Worm (Caenorhabditis elegans): Measurements from ENCODE around the gene F36H9.7.

ce11 chrV:1734569-1734968 is 40.2 kb downstream of the F36H9.7 start, which contains the start of gene str-160:
- TF ChIP-seq bed-3 (GFP tag; optimal IDR thresholded peaks at IDR 0.05) (no peak), lsy-2 (tag; optimal IDR thresholded peaks at IDR 0.05) (no peak), nhr-237 (tag; optimal IDR thresholded peaks at IDR 0.05) (no peak)
